Fruit fly (Drosophila melanogaster) whole organism, adult: ENCODE data around the gene TfIIEalpha.

Experiments used
- CG11617 ChIP-seq: fragments of 200-800 bp; sonication (Bioruptor generic); optimal IDR thresholded peaks from 2 replicates; lab custom pipeline; 2017; ENCODE audit warnings: mild to moderate bottlenecking, missing biosample characterization, missing genetic modification reagents, missing genetic modification characterization
- CG12768 ChIP-seq: fragments of 200-800 bp; sonication (Bioruptor generic); optimal IDR thresholded peaks from 2 replicates; lab custom pipeline; 2017; ENCODE audit warnings: missing biosample characterization, missing genetic modification characterization, mild to moderate bottlenecking, moderate library complexity, missing genetic modification reagents
- CG14711 ChIP-seq: fragments of 200-800 bp; sonication (Bioruptor generic); optimal IDR thresholded peaks from 2 replicates; lab custom pipeline; 2018; ENCODE audit warnings: missing biosample characterization, mild to moderate bottlenecking, missing genetic modification characterization, moderate library complexity
- CG5204 ChIP-seq: fragments of 200-800 bp; sonication (Bioruptor generic); optimal IDR thresholded peaks from 2 replicates; lab custom pipeline; 2016; ENCODE audit warnings: missing biosample characterization, missing genetic modification characterization
- Mnt ChIP-seq: fragments of 200-800 bp; sonication (Bioruptor generic); optimal IDR thresholded peaks from 2 replicates; lab custom pipeline; 2016; ENCODE audit warnings: missing biosample characterization, mild to moderate bottlenecking, missing genetic modification characterization
- bab1 ChIP-seq: fragments of 200-800 bp; sonication (Bioruptor generic); optimal IDR thresholded peaks from 3 replicates; lab custom pipeline; 2019; ENCODE audit warnings: missing biosample characterization, mild to moderate bottlenecking, missing genetic modification characterization, moderate library complexity
- kay ChIP-seq: fragments of 200-800 bp; sonication (Bioruptor generic); peaks from one replicate; lab custom pipeline; 2016; ENCODE audit warnings: missing biosample characterization, missing genetic modification characterization, borderline replicate concordance
- tj ChIP-seq: fragments of 200-800 bp; sonication (Bioruptor generic); optimal IDR thresholded peaks from 3 replicates; lab custom pipeline; 2017; ENCODE audit warnings: missing biosample characterization, mild to moderate bottlenecking, missing genetic modification characterization, moderate library complexity
- toe ChIP-seq: fragments of 200-800 bp; sonication (Bioruptor generic); optimal IDR thresholded peaks from 2 replicates; lab custom pipeline; 2016; ENCODE audit warnings: missing biosample characterization, missing genetic modification characterization

DNA sequence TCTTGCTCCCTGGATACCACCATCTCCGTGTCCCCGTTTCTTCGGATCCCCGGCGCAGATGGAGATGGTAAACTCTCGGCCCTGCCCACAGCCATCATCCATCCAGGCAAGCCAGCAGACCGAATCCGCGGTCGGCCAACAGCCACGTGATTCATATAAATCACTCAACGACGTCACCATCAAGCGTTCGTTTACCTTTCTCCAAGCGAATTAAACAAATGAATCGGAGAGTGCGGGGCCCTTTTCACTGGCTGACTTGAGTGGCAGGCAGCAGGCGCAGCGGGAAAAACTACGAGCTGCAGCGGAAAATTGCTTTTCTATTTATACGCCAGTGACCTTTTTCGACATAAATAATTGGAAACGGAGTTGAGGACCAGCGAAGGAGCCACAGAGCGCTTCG lies 21.7 kb downstream of the TfIIEalpha start:
- no peak for TF ChIP-seq tj (GFP tag; lab: Kevin White, UChicago)
- no peak for TF ChIP-seq bab1
- TF ChIP-seq Mnt (GFP tag; lab: Kevin White, UChicago) = no peak
- no peak for TF ChIP-seq CG5204 (GFP tag; lab: Kevin White, UChicago)
- TF ChIP-seq CG12768 (GFP tag; lab: Kevin White, UChicago) = no peak
- TF ChIP-seq CG14711 = no peak
- no peak for TF ChIP-seq CG11617
- no peak for TF ChIP-seq toe
- TF ChIP-seq kay (GFP tag; lab: Kevin White, UChicago) = no peak
